Fruit fly (Drosophila melanogaster) S2 (cell line): ENCODE measurements around the gene CtBP.

Experiments
- CG8478 ChIP-seq: fragments of >200 bp; optimal IDR thresholded peaks from 2 replicates; lab custom pipeline; 2018
- CTCF ChIP-seq, 2 experiments: fragments of >200 bp; optimal IDR thresholded peaks; 2 replicates each; lab custom pipeline; 2018

DNA sequence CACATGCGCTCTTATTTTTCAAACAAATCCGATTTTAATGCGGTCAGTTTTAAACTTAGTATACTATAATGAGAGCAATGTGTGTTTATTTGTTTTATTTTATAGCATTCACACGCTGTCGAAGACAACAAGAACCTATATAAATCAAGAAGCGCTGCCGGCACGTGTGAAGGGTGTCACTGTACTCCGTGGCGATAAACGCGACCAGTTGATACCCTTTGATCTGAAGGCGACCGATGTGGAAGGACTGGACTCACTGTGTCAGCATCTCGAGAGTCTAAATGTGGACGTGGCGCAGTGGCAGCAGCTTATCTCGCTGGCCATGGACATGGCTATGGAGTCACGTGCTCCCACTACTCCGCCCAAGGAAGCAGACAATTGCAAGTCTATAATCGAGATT is 48.8 kb upstream of the CtBP start:
- TF ChIP-seq CG8478 (lab: Kevin White, UChicago): no peak
- no peak for TF ChIP-seq CTCF (optimal IDR thresholded peaks at IDR 0.05; lab: Kevin White, UChicago)
